Fruit fly (Drosophila melanogaster): ENCODE data around the gene HLH4C.
A peak's percentile ranks its signal among the peaks of the same experiment; 100 is the strongest.

The HLH4C gene

DNA sequence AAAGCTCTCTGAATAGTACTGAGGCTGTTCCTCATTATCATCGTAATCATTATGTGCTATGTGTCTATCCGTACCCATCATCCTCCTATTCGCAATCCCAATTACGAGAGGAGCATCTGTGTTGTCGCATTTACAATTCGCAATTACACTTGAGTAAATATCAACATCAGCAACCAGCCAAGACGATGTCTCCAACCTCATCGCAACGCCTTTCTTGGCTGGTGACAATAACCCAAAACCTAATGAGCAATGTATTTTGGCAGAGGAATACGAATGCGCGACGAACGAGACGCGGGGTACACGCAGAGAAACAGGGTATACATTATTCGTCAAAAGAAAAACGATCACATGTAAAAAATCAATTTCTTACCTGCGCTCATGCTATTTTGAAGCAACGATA, 36.7 kb downstream of the HLH4C start (continued):
- TF ChIP-seq CG11695 (GFP tag; IDR thresholded peaks at IDR 0.05) = no peak
- TF ChIP-seq CG17359 (tag; optimal IDR thresholded peaks at IDR 0.05) = peak; percentile 52
- TF ChIP-seq CG6683 (GFP tag; optimal IDR thresholded peaks at IDR 0.05) = peak; percentile 5
- 0 out of 2 replicates have a peak, but pooled peaks have one; percentile 17 for TF ChIP-seq sim (GFP tag; IDR thresholded peaks at IDR 0.05)
- TF ChIP-seq dysf (GFP tag; IDR thresholded peaks at IDR 0.05) = no peak
- no peak for TF ChIP-seq CG12155 (GFP tag; optimal IDR thresholded peaks at IDR 0.05)
- no peak for TF ChIP-seq CG13296 (GFP tag; optimal IDR thresholded peaks at IDR 0.05)
- peak; percentile 28 for TF ChIP-seq CG1647 (GFP tag; optimal IDR thresholded peaks at IDR 0.05)
- no peak for TF ChIP-seq CG17829 (tag; optimal IDR thresholded peaks at IDR 0.05)
- peak; percentile 28 for TF ChIP-seq bab2 (GFP tag; optimal IDR thresholded peaks at IDR 0.05)
- TF ChIP-seq ranshi (GFP tag; IDR thresholded peaks at IDR 0.05) = no peak
- no peak for TF ChIP-seq CG5953 (GFP tag; IDR thresholded peaks at IDR 0.05)
- TF ChIP-seq lab (GFP tag; optimal IDR thresholded peaks at IDR 0.05) = peak; percentile 86
- no peak for TF ChIP-seq CG10431 (GFP tag; optimal IDR thresholded peaks at IDR 0.05)
- no peak for TF ChIP-seq CG6791 (GFP tag; IDR thresholded peaks at IDR 0.05; ENCODE audit: partially characterized antibody)
- TF ChIP-seq Dek (tag; optimal IDR thresholded peaks at IDR 0.05) = peak; percentile 24
- peak; percentile 16 for TF ChIP-seq Dip3 (GFP tag; optimal IDR thresholded peaks at IDR 0.05)
- no peak for TF ChIP-seq pfk (GFP tag; optimal IDR thresholded peaks at IDR 0.05)
- no peak for TF ChIP-seq Dfd (GFP tag; optimal IDR thresholded peaks at IDR 0.05)
- TF ChIP-seq CG12659 (GFP tag; optimal IDR thresholded peaks at IDR 0.05) = peak; percentile 5
- peak; percentile 39 for TF ChIP-seq CG13894 (tag; optimal IDR thresholded peaks at IDR 0.05)
- no peak for TF ChIP-seq bowl (GFP tag; IDR thresholded peaks at IDR 0.05)
- no peak for TF ChIP-seq Six4 (GFP tag; optimal IDR thresholded peaks at IDR 0.05)
- no peak for TF ChIP-seq emc (GFP tag; optimal IDR thresholded peaks at IDR 0.05)
- TF ChIP-seq CG15514 (GFP tag; optimal IDR thresholded peaks at IDR 0.05) = peak; percentile 55
- TF ChIP-seq p53 (GFP tag; optimal IDR thresholded peaks at IDR 0.05) = no peak
- TF ChIP-seq CG4424 (GFP tag; optimal IDR thresholded peaks at IDR 0.05) = no peak
- TF ChIP-seq CG30020 (tag; optimal IDR thresholded peaks at IDR 0.05) = no peak
- TF ChIP-seq Mad (GFP tag; optimal IDR thresholded peaks at IDR 0.05) = no peak
- no peak for TF ChIP-seq CG4730 (GFP tag; IDR thresholded peaks at IDR 0.05)
- peak; percentile 44 for TF ChIP-seq CG2678 (tag; optimal IDR thresholded peaks at IDR 0.05)

DNA sequence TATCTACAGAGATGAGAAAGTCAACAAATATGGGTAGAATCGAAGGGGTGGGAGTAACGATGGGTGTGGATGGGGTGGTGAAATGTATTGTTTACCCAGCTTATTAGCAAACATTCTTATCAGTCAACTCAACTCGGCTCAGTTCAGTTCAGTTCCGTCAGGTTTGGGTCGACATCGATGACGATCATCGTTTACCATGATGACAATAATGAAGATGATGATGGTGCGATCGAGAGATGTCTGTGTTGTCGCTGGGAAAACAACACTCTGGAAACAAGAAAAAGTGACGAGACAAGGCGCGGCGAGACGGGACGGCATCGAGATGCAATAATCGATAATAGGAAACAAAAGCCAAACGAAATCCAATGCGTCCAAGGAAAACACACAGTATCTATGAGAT, 37.5 kb downstream of the HLH4C start:
- peak; percentile 31 for TF ChIP-seq CG13123 (GFP tag; optimal IDR thresholded peaks at IDR 0.05)
- no peak for TF ChIP-seq CG17829 (tag; optimal IDR thresholded peaks at IDR 0.05)
- no peak for TF ChIP-seq NfI (GFP tag; optimal IDR thresholded peaks at IDR 0.05)
- peak; percentile 63 for TF ChIP-seq CG15696 (tag; optimal IDR thresholded peaks at IDR 0.05)
- TF ChIP-seq sob (GFP tag; IDR thresholded peaks at IDR 0.05) = no peak
- no peak for TF ChIP-seq CG7372 (GFP tag; IDR thresholded peaks at IDR 0.05)
- peak; percentile 46 for TF ChIP-seq gsb-n (tag; optimal IDR thresholded peaks at IDR 0.05)
- peak; percentile 4 for TF ChIP-seq CG6254 (GFP tag; optimal IDR thresholded peaks at IDR 0.05)
- TF ChIP-seq CG2875 (GFP tag; optimal IDR thresholded peaks at IDR 0.05) = peak; percentile 29
- peak; percentile 44 for TF ChIP-seq CG14710 (tag; optimal IDR thresholded peaks at IDR 0.05)
- no peak for TF ChIP-seq CG17912 (GFP tag; optimal IDR thresholded peaks at IDR 0.05)
- TF ChIP-seq lab (GFP tag; optimal IDR thresholded peaks at IDR 0.05) = peak; percentile 35
- peak in 1 of 2 experiments; percentile 51 for TF ChIP-seq bsh (GFP tag; optimal IDR thresholded peaks at IDR 0.05)
- TF ChIP-seq CG11504 (tag; optimal IDR thresholded peaks at IDR 0.05) = peak; percentile 6
- no peak for TF ChIP-seq CG8944 (GFP tag; optimal IDR thresholded peaks at IDR 0.05)
- TF ChIP-seq CG8359 (GFP tag; optimal IDR thresholded peaks at IDR 0.05; ENCODE audit: borderline replicate concordance) = peak; percentile 31
- no peak for TF ChIP-seq CG8478 (optimal IDR thresholded peaks at IDR 0.05)
- TF ChIP-seq vvl (GFP tag; IDR thresholded peaks at IDR 0.05) = 0 out of 2 replicates have a peak, but pooled peaks have one; percentile 9
- peak; percentile 56 for TF ChIP-seq CG2202 (tag; optimal IDR thresholded peaks at IDR 0.05)
- no peak for TF ChIP-seq NC2β (GFP tag; optimal IDR thresholded peaks at IDR 0.05)
- no peak for TF ChIP-seq E2f1 (GFP tag; IDR thresholded peaks at IDR 0.05)
- no peak for TF ChIP-seq gcm2 (GFP tag; optimal IDR thresholded peaks at IDR 0.05)
- TF ChIP-seq CG7745 (tag; optimal IDR thresholded peaks at IDR 0.05) = no peak

Data from whole organism, embryonic.